Worm (Caenorhabditis elegans) whole organism, L3 larva: Measurements from ENCODE around the gene prmt-9.

Source experiments
- ZK546.5 ChIP-seq: sonication (generic microtip); optimal IDR thresholded peaks from 2 replicates; lab custom pipeline; 2017; ENCODE audit warnings: missing biosample characterization, missing genetic modification characterization
- ceh-82 ChIP-seq: fragments of 150-350 bp; optimal IDR thresholded peaks from 2 replicates; lab custom pipeline; 2014; ENCODE audit warnings: missing biosample characterization, missing genetic modification characterization
- egl-5 ChIP-seq: fragments of 150-350 bp; optimal IDR thresholded peaks from 2 replicates; lab custom pipeline; 2017; ENCODE audit warnings: missing biosample characterization, missing genetic modification reagents, missing genetic modification characterization, inconsistent platforms
- fos-1 ChIP-seq: fragments of 150-350 bp; optimal IDR thresholded peaks from 2 replicates; lab custom pipeline; 2014; ENCODE audit warnings: missing biosample characterization, missing genetic modification characterization
- nfya-1 ChIP-seq: sonication (generic microtip); optimal IDR thresholded peaks from 2 replicates; lab custom pipeline; 2017; ENCODE audit warnings: missing genetic modification characterization, mild to moderate bottlenecking, missing compliant biosample characterization, antibody characterized with exemption, moderate library complexity; ENCODE audit not compliant: insufficient read depth
- nhr-43 ChIP-seq: sonication (generic microtip); optimal IDR thresholded peaks from 2 replicates; lab custom pipeline; 2016; ENCODE audit warnings: mild to moderate bottlenecking, missing genetic modification characterization, missing compliant biosample characterization; ENCODE audit not compliant: poor library complexity, severe bottlenecking
- pha-4 ChIP-seq: fragments of 150-350 bp; optimal IDR thresholded peaks from 2 replicates; lab custom pipeline; 2014; ENCODE audit warnings: missing biosample characterization, missing genetic modification reagents, missing genetic modification characterization
- skn-1 ChIP-seq: fragments of 150-350 bp; optimal IDR thresholded peaks from 2 replicates; lab custom pipeline; 2014; ENCODE audit warnings: missing biosample characterization, missing genetic modification characterization
- unc-62 ChIP-seq: fragments of 150-350 bp; sonication (generic microtip); optimal IDR thresholded peaks from 4 replicates; lab custom pipeline; 2014; ENCODE audit warnings: missing biosample characterization, missing genetic modification reagents, missing genetic modification characterization
- ztf-11 ChIP-seq: fragments of 150-350 bp; optimal IDR thresholded peaks from 2 replicates; lab custom pipeline; 2014; ENCODE audit warnings: missing biosample characterization, missing genetic modification characterization
- ztf-4 ChIP-seq: fragments of 150-350 bp; optimal IDR thresholded peaks from 2 replicates; lab custom pipeline; 2014; ENCODE audit warnings: missing biosample characterization, missing genetic modification characterization

- TF ChIP-seq pha-4 (tag; lab: Kevin White, UChicago) (no peak), egl-5 (no peak), ztf-4 (tag; lab: Kevin White, UChicago) (no peak), ztf-11 (tag; lab: Kevin White, UChicago) (no peak), fos-1 (tag; lab: Kevin White, UChicago) (no peak), ceh-82 (tag; lab: Kevin White, UChicago) (no peak), unc-62 (GFP tag; lab: Kevin White, UChicago) (no peak), nhr-43 (tag; lab: Kevin White, UChicago) (no peak), nfya-1 (tag; lab: Kevin White, UChicago) (no peak), ZK546.5 (tag; lab: Kevin White, UChicago) (no peak), skn-1 (no peak)
Measured at ce11 chrIV:12640875-12641860, 43.0 kb downstream of the prmt-9 start.
